Worm (Caenorhabditis elegans): ENCODE results near the gene iars-1.
A peak's percentile ranks its signal among the peaks of the same experiment; 100 is the strongest.

iars-1 gene

DNA sequence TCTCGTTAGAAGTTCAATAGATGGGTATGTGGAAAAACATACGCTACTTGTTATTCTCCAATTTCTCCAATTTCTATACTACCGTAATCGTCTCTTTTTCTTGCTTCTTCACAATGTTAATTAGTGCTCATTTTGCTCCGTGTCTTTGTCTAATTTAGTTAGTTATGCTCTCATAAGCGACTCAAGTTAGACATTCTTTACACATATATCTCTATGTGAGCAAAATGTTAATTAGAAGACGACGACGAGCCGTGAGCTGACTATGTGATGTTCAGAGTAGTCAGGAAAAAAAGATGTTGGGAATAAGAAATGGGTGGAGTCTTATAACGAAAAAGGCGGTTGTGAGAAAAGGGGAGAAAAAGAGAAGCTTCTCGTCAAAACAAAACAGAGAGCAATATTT is 20.9 kb upstream of the iars-1 start:
- TF ChIP-seq ceh-9 (tag; optimal IDR thresholded peaks at IDR 0.05) (no peak), zag-1 (tag; optimal IDR thresholded peaks at IDR 0.05) (no peak), snpc-4 (tag; optimal IDR thresholded peaks at IDR 0.05) (no peak), pqm-1 (tag; optimal IDR thresholded peaks at IDR 0.05) (no peak), ceh-16 (tag; optimal IDR thresholded peaks at IDR 0.05) (no peak), sea-2 (GFP tag; optimal IDR thresholded peaks at IDR 0.05) (no peak), elt-1 (tag; optimal IDR thresholded peaks at IDR 0.05) (no peak), ztf-4 (tag; optimal IDR thresholded peaks at IDR 0.05) (no peak), fkh-10 (GFP tag; optimal IDR thresholded peaks at IDR 0.05) (no peak), tbx-2 (tag; optimal IDR thresholded peaks at IDR 0.05) (no peak)

DNA sequence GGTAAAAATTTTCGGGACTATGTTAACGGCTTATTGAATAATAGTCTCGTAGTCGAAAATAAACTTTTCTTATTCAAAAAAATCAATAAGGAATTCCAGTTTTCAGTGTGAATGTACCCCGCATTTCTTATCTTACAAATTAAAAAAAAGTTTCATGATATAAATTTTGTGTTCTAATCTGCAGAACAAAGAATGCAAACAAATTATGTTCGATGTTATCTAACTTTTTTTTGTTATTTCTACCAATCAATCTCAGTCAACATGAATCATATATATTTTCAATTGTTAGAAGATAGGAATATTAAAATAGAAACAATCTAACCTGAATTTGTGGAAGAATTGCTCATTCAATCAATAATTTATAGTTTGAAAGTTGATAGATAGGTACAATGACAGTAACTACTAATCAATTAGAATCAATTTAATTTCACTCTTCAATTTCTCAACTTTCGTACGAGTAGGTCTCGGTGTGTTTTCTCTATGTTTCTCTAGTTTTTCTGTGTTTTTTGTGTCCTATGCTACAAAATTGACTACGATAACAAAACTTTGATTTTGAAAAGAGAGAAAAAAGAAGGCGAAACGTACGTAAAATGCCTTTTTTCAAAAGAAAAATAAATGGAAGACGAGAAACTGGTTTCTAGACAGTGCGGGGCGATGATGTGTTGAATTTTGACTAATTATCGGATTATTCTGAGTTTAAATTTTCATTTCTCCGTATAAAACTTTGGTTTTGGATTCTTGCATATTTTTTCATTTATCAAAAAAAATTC is 18.3 kb upstream of the iars-1 start, which contains the start of the genes unc-43 and Y43C5B.3:
Gene unc-43, minus strand, starts transcription at position 347 of the 770 bp plus-strand sequence.
Gene Y43C5B.3, plus strand, starts transcription at position 720 of the 770 bp plus-strand sequence.
- TF ChIP-seq pqm-1 (tag; optimal IDR thresholded peaks at IDR 0.05): peak; percentile 86
- no peak for TF ChIP-seq mdl-1 (tag; optimal IDR thresholded peaks at IDR 0.05)
- TF ChIP-seq pha-4 (tag; optimal IDR thresholded peaks at IDR 0.05): peak; percentile 66
- peak; percentile 84 for TF ChIP-seq elt-2 (tag; optimal IDR thresholded peaks at IDR 0.05)

DNA sequence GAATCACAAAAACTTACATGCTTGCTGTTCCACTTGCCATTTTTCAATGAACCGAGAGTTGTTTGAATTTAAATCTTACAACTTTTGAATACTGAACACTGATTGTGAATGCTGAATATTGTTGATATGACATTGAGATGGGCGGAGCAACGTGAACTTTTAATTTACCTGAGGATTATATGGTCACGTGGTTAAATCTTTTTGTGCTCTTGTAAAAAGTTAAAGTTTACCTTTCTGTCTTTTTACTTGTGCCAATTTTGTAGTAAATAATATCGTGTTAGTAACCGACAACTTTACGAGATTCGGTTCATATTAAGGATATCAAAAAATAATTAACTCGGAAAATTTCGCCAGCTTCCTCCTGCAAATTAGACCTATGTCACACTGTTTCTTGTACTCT is 16.2 kb upstream of the iars-1 start, which contains the start of gene Y43C5B.2:
Gene Y43C5B.2, minus strand, starts transcription at position 101 of the 400 bp plus-strand sequence.
- TF ChIP-seq lsy-12 (tag; optimal IDR thresholded peaks at IDR 0.05) (no peak), sea-2 (GFP tag; optimal IDR thresholded peaks at IDR 0.05) (no peak), elt-1 (tag; optimal IDR thresholded peaks at IDR 0.05) (no peak), ZK546.5 (tag; optimal IDR thresholded peaks at IDR 0.05) (no peak), nhr-23 (tag; optimal IDR thresholded peaks at IDR 0.05) (no peak), nhr-11 (tag; optimal IDR thresholded peaks at IDR 0.05) (no peak), ceh-9 (tag; optimal IDR thresholded peaks at IDR 0.05) (no peak), fkh-2 (tag; optimal IDR thresholded peaks at IDR 0.05) (no peak), eor-1 (tag; optimal IDR thresholded peaks at IDR 0.05) (no peak), egl-5 (tag; optimal IDR thresholded peaks at IDR 0.05) (no peak), ama-1 (optimal IDR thresholded peaks at IDR 0.05) (no peak), R02D3.7 (tag; optimal IDR thresholded peaks at IDR 0.05) (no peak), tbx-2 (tag; optimal IDR thresholded peaks at IDR 0.05) (no peak), elt-2 (tag; optimal IDR thresholded peaks at IDR 0.05) (no peak), skn-1 (tag; optimal IDR thresholded peaks at IDR 0.05) (no peak), snpc-4 (tag; optimal IDR thresholded peaks at IDR 0.05) (no peak), zag-1 (tag; optimal IDR thresholded peaks at IDR 0.05) (no peak)

DNA sequence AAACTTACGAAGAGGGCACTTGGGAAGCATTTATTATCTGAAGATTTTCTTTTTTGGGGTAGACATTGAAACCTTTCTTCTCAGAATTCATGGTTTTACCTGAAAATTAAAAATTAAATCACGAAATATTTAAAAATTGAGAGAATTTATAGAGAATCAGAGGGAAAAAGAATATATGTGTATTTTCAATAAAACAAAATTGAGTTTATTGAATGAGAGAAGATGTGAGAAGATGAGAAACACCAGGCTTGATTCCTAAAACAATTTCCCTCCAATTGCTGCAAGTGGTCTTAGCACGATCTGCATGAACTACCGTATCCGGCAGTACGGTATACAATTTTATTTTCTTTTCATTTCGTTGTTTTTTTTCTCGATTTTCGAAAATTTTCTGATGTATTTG is 11.3 kb upstream of the iars-1 start, which contains the start of gene R11A8.1:
Gene R11A8.1, minus strand, starts transcription at position 101 of the 400 bp plus-strand sequence.
- no peak for TF ChIP-seq lin-39 (tag; optimal IDR thresholded peaks at IDR 0.05)
- no peak for TF ChIP-seq nfya-1 (tag; optimal IDR thresholded peaks at IDR 0.05; ENCODE audit: insufficient read depth)
- TF ChIP-seq egl-27 (tag; optimal IDR thresholded peaks at IDR 0.05): no peak
- TF ChIP-seq nhr-28 (tag; optimal IDR thresholded peaks at IDR 0.05): no peak
- TF ChIP-seq mdl-1 (tag; optimal IDR thresholded peaks at IDR 0.05): no peak
- TF ChIP-seq unc-39 (tag; optimal IDR thresholded peaks at IDR 0.05): no peak
- TF ChIP-seq sea-2 (GFP tag; optimal IDR thresholded peaks at IDR 0.05): no peak
- TF ChIP-seq eor-1 (tag; optimal IDR thresholded peaks at IDR 0.05): no peak
- TF ChIP-seq pqm-1 (tag; optimal IDR thresholded peaks at IDR 0.05): no peak
- no peak for TF ChIP-seq ceh-16 (tag; optimal IDR thresholded peaks at IDR 0.05)
- TF ChIP-seq skn-1 (tag; optimal IDR thresholded peaks at IDR 0.05): no peak
- no peak for TF ChIP-seq elt-1 (tag; optimal IDR thresholded peaks at IDR 0.05)
- TF ChIP-seq fkh-10 (GFP tag; optimal IDR thresholded peaks at IDR 0.05): no peak
- no peak for TF ChIP-seq ceh-9 (tag; optimal IDR thresholded peaks at IDR 0.05)
- no peak for TF ChIP-seq nhr-76 (tag; optimal IDR thresholded peaks at IDR 0.05)
- TF ChIP-seq ztf-11 (tag; optimal IDR thresholded peaks at IDR 0.05): no peak
- no peak for TF ChIP-seq nhr-77 (tag; optimal IDR thresholded peaks at IDR 0.05)
- no peak for TF ChIP-seq aly-2 (tag; optimal IDR thresholded peaks at IDR 0.05)

DNA sequence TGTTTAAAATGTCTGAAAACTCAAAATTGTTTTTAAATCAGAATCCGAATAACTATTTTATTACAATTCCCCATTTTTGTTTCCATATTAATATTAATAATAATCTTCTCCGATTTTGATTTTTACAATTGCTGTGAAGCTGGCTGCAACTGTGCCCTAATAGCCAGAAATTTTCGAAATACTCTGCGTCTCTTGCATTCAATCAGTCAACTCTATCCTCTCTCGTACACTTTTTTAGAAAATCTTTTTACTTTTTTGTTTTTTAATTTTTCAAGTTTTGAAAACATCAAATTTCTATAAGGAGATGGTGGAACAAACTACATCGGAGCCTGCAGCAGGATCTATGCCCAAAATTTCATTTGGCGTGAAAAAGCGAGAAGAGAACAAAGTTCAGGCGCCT is 10.6 kb upstream of the iars-1 start, which contains the start of gene gkow-1:
Gene gkow-1, plus strand, starts transcription at position 301 of the 400 bp plus-strand sequence.
- no peak for TF ChIP-seq egl-5 (tag; optimal IDR thresholded peaks at IDR 0.05)
- no peak for TF ChIP-seq skn-1 (tag; optimal IDR thresholded peaks at IDR 0.05)
- TF ChIP-seq ZK546.5 (tag; optimal IDR thresholded peaks at IDR 0.05): no peak
- no peak for TF ChIP-seq mml-1 (tag; optimal IDR thresholded peaks at IDR 0.05)
- no peak for TF ChIP-seq daf-12 (tag; optimal IDR thresholded peaks at IDR 0.05)
- no peak for TF ChIP-seq mdl-1 (tag; optimal IDR thresholded peaks at IDR 0.05)
- no peak for TF ChIP-seq fkh-10 (GFP tag; optimal IDR thresholded peaks at IDR 0.05)
- no peak for TF ChIP-seq ceh-28 (tag; optimal IDR thresholded peaks at IDR 0.05)
- TF ChIP-seq nhr-237 (tag; optimal IDR thresholded peaks at IDR 0.05): no peak
- TF ChIP-seq ama-1 (optimal IDR thresholded peaks at IDR 0.05): no peak
- no peak for TF ChIP-seq jun-1 (tag; optimal IDR thresholded peaks at IDR 0.05)
